Worm (Caenorhabditis elegans): ENCODE data around the gene acdh-11.
A peak's percentile ranks its signal among the peaks of the same experiment; 100 is the strongest.

Gene acdh-11

ce11 chrIII:10538757-10539213, 27.3 kb upstream of the acdh-11 start, which contains the start of gene nlp-68:
nlp-68 (minus strand) TSS chrIII:10539163.
- no peak for TF ChIP-seq him-1 (tag; optimal IDR thresholded peaks at IDR 0.05)
- no peak for TF ChIP-seq W03F9.2 (tag; optimal IDR thresholded peaks at IDR 0.05)
- TF ChIP-seq dao-5 (tag; optimal IDR thresholded peaks at IDR 0.05) = no peak

- TF ChIP-seq W03F9.2 (tag; optimal IDR thresholded peaks at IDR 0.05) (no peak), dao-5 (tag; optimal IDR thresholded peaks at IDR 0.05) (no peak), him-1 (tag; optimal IDR thresholded peaks at IDR 0.05) (no peak)
These were observed 13.1 kb upstream of the acdh-11 start, which contains the start of gene T21C12.8 for ce11 chrIII:10552929-10553328. T21C12.8 (minus strand) TSS chrIII:10553029.

- TF ChIP-seq dao-5 (tag; optimal IDR thresholded peaks at IDR 0.05) = no peak
- TF ChIP-seq W03F9.2 (tag; optimal IDR thresholded peaks at IDR 0.05) = no peak
- TF ChIP-seq him-1 (tag; optimal IDR thresholded peaks at IDR 0.05) = no peak
These were observed 8.1 kb upstream of the acdh-11 start, which contains the start of gene T21C12.4 for ce11 chrIII:10557910-10558309. T21C12.4 (minus strand) TSS chrIII:10558010.

ce11 chrIII:10560296-10560695, 5.8 kb upstream of the acdh-11 start, which contains the start of gene rab-30:
rab-30 (plus strand) TSS chrIII:10560596.
- TF ChIP-seq dao-5 (tag; optimal IDR thresholded peaks at IDR 0.05) (no peak), him-1 (tag; optimal IDR thresholded peaks at IDR 0.05) (no peak), W03F9.2 (tag; optimal IDR thresholded peaks at IDR 0.05) (no peak)

ce11 chrIII:10561904-10562303, 4.2 kb upstream of the acdh-11 start, which contains the start of gene Y45F3A.1:
Y45F3A.1 (minus strand) TSS chrIII:10561915.
- TF ChIP-seq dao-5 (tag; optimal IDR thresholded peaks at IDR 0.05) (no peak), W03F9.2 (tag; optimal IDR thresholded peaks at IDR 0.05) (peak; percentile 25)

- no peak for TF ChIP-seq him-1 (tag; optimal IDR thresholded peaks at IDR 0.05)
These were observed 3.5 kb upstream of the acdh-11 start for ce11 chrIII:10562542-10562941.

ce11 chrIII:10569246-10569645, 3.2 kb downstream of the acdh-11 start:
- TF ChIP-seq dao-5 (tag; optimal IDR thresholded peaks at IDR 0.05) = no peak
- no peak for TF ChIP-seq him-1 (tag; optimal IDR thresholded peaks at IDR 0.05)
- TF ChIP-seq W03F9.2 (tag; optimal IDR thresholded peaks at IDR 0.05) = no peak

- TF ChIP-seq W03F9.2 (tag; optimal IDR thresholded peaks at IDR 0.05) (no peak), dao-5 (tag; optimal IDR thresholded peaks at IDR 0.05) (no peak), him-1 (tag; optimal IDR thresholded peaks at IDR 0.05) (no peak)
These were observed 9.3 kb downstream of the acdh-11 start, which contains the start of gene Y45F3A.4 for ce11 chrIII:10575320-10575719. Y45F3A.4 (minus strand) TSS chrIII:10575420.

- TF ChIP-seq him-1 (tag; optimal IDR thresholded peaks at IDR 0.05) (no peak), W03F9.2 (tag; optimal IDR thresholded peaks at IDR 0.05) (no peak), dao-5 (tag; optimal IDR thresholded peaks at IDR 0.05) (no peak)
These were observed 11.7 kb downstream of the acdh-11 start for ce11 chrIII:10577782-10578181.

- TF ChIP-seq him-1 (tag; optimal IDR thresholded peaks at IDR 0.05) (no peak), dao-5 (tag; optimal IDR thresholded peaks at IDR 0.05) (no peak), W03F9.2 (tag; optimal IDR thresholded peaks at IDR 0.05) (no peak)
These were observed 12.8 kb downstream of the acdh-11 start for ce11 chrIII:10578873-10579272.

ce11 chrIII:10580206-10580605, 14.1 kb downstream of the acdh-11 start:
- no peak for TF ChIP-seq W03F9.2 (tag; optimal IDR thresholded peaks at IDR 0.05)
- TF ChIP-seq dao-5 (tag; optimal IDR thresholded peaks at IDR 0.05) = no peak
- no peak for TF ChIP-seq him-1 (tag; optimal IDR thresholded peaks at IDR 0.05)

ce11 chrIII:10583483-10583882, 17.4 kb downstream of the acdh-11 start:
- TF ChIP-seq dao-5 (tag; optimal IDR thresholded peaks at IDR 0.05) (no peak), him-1 (tag; optimal IDR thresholded peaks at IDR 0.05) (no peak), W03F9.2 (tag; optimal IDR thresholded peaks at IDR 0.05) (no peak)

- TF ChIP-seq dao-5 (tag; optimal IDR thresholded peaks at IDR 0.05) (no peak), him-1 (tag; optimal IDR thresholded peaks at IDR 0.05) (no peak), W03F9.2 (tag; optimal IDR thresholded peaks at IDR 0.05) (no peak)
These were observed 20.2 kb downstream of the acdh-11 start, which contains the start of gene Y45F3A.5 for ce11 chrIII:10586243-10586642. Y45F3A.5 (minus strand) TSS chrIII:10586343.

ce11 chrIII:10592074-10592473, 26.0 kb downstream of the acdh-11 start:
- TF ChIP-seq him-1 (tag; optimal IDR thresholded peaks at IDR 0.05) (no peak), W03F9.2 (tag; optimal IDR thresholded peaks at IDR 0.05) (no peak), dao-5 (tag; optimal IDR thresholded peaks at IDR 0.05) (no peak)

- TF ChIP-seq dao-5 (tag; optimal IDR thresholded peaks at IDR 0.05) = no peak
- no peak for TF ChIP-seq him-1 (tag; optimal IDR thresholded peaks at IDR 0.05)
- no peak for TF ChIP-seq W03F9.2 (tag; optimal IDR thresholded peaks at IDR 0.05)
These were observed 26.7 kb downstream of the acdh-11 start, which contains the start of gene Y45F3A.8 for ce11 chrIII:10592729-10593128. Y45F3A.8 (minus strand) TSS chrIII:10592829.
